Worm (Caenorhabditis elegans): ENCODE results near the gene ZC455.1.

DNA sequence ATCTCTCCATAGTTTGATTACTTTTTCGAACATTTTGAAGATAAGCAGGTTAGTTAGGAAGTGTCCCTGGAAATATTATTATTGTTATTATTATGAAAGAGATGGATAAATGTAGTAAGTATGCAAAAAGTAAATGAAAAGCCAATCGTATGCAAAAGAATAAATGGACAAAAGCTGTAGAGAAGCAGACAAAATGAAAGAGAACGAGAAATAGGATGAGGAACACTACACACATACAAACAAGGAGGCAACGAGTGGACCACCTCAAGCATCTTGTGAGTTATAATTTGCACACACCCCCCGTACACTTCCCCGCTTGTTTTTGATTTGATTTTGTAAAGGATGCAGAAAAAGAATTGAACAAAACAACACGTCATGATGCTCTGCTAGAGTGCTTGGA, 37.8 kb downstream of the ZC455.1 start, which contains the start of gene ZC443.2:
- no peak for TF ChIP-seq nhr-76 (tag; optimal IDR thresholded peaks at IDR 0.05)
- TF ChIP-seq ama-1 (optimal IDR thresholded peaks at IDR 0.05), result no peak
- TF ChIP-seq nhr-28 (tag; optimal IDR thresholded peaks at IDR 0.05), result no peak
- no peak for TF ChIP-seq nhr-43 (tag; optimal IDR thresholded peaks at IDR 0.05; ENCODE audit: poor library complexity, severe bottlenecking)
- TF ChIP-seq unc-39 (tag; optimal IDR thresholded peaks at IDR 0.05), result no peak
- TF ChIP-seq nhr-237 (tag; optimal IDR thresholded peaks at IDR 0.05), result no peak
- TF ChIP-seq nhr-25 (tag; optimal IDR thresholded peaks at IDR 0.05), result no peak
